Worm (Caenorhabditis elegans) whole organism, mixed stage, embryonic: ENCODE measurements around the gene C35C5.10.

Experiments used
- M03D4.4 ChIP-seq: sonication (generic microtip); optimal IDR thresholded peaks from 2 replicates; lab custom pipeline; 2017; ENCODE audit warnings: mild to moderate bottlenecking, missing genetic modification characterization, missing compliant biosample characterization
- bed-3 ChIP-seq: fragments of 200-800 bp; sonication (Bioruptor generic); optimal IDR thresholded peaks from 3 replicates; lab custom pipeline; 2018; ENCODE audit warnings: mild to moderate bottlenecking, missing genetic modification characterization, moderate library complexity, missing compliant biosample characterization
- blmp-1 ChIP-seq: fragments of 150-350 bp; optimal IDR thresholded peaks from 2 replicates; lab custom pipeline; 2014; ENCODE audit warnings: missing biosample characterization, missing genetic modification characterization
- ceh-39 ChIP-seq: fragments of 150-350 bp; optimal IDR thresholded peaks from 2 replicates; lab custom pipeline; 2014; ENCODE audit warnings: missing biosample characterization, missing genetic modification characterization
- ceh-43 ChIP-seq: fragments of 200-800 bp; sonication (Bioruptor generic); optimal IDR thresholded peaks from 2 replicates; lab custom pipeline; 2018; ENCODE audit warnings: mild to moderate bottlenecking, missing genetic modification characterization, moderate library complexity, missing compliant biosample characterization
- ceh-83 ChIP-seq: fragments of 200-800 bp; sonication (Bioruptor generic); optimal IDR thresholded peaks from 2 replicates; lab custom pipeline; 2018; ENCODE audit warnings: mild to moderate bottlenecking, missing genetic modification characterization, missing compliant biosample characterization
- ces-1 ChIP-seq: fragments of 150-350 bp; optimal IDR thresholded peaks from 2 replicates; lab custom pipeline; 2014; ENCODE audit warnings: missing biosample characterization, missing genetic modification reagents, missing genetic modification characterization
- cnd-1 ChIP-seq: fragments of 200-800 bp; sonication (Bioruptor generic); optimal IDR thresholded peaks from 2 replicates; lab custom pipeline; 2018; ENCODE audit warnings: mild to moderate bottlenecking, missing genetic modification characterization, missing compliant biosample characterization
- drap-1 ChIP-seq: fragments of 200-800 bp; sonication (Bioruptor generic); optimal IDR thresholded peaks from 3 replicates; lab custom pipeline; 2018; ENCODE audit warnings: mild to moderate bottlenecking, missing genetic modification characterization, missing compliant biosample characterization
- elt-1 ChIP-seq: sonication (generic microtip); optimal IDR thresholded peaks from 2 replicates; lab custom pipeline; 2017; ENCODE audit warnings: missing genetic modification characterization, mild to moderate bottlenecking, missing compliant biosample characterization, antibody characterized with exemption, moderate library complexity, borderline replicate concordance; ENCODE audit not compliant: insufficient read depth
- elt-3 ChIP-seq: fragments of 150-350 bp; optimal IDR thresholded peaks from 2 replicates; lab custom pipeline; 2014; ENCODE audit warnings: missing biosample characterization, missing genetic modification characterization
- flh-1 ChIP-seq: fragments of 200-800 bp; sonication (Bioruptor generic); optimal IDR thresholded peaks from 2 replicates; lab custom pipeline; 2018; ENCODE audit warnings: mild to moderate bottlenecking, missing genetic modification characterization, moderate library complexity, missing compliant biosample characterization
- ham-2 ChIP-seq: fragments of 200-800 bp; sonication (Bioruptor generic); optimal IDR thresholded peaks from 2 replicates; lab custom pipeline; 2018; ENCODE audit warnings: mild to moderate bottlenecking, missing genetic modification characterization, missing compliant biosample characterization
- hlh-1 ChIP-seq: fragments of 150-350 bp; optimal IDR thresholded peaks from 2 replicates; lab custom pipeline; 2014; ENCODE audit warnings: missing biosample characterization, missing genetic modification reagents, missing genetic modification characterization
- lin-13 ChIP-seq: fragments of 150-350 bp; optimal IDR thresholded peaks from 2 replicates; lab custom pipeline; 2014; ENCODE audit warnings: missing biosample characterization, missing genetic modification characterization
- lin-32 ChIP-seq: fragments of 200-800 bp; sonication (Bioruptor generic); optimal IDR thresholded peaks from 2 replicates; lab custom pipeline; 2018; ENCODE audit warnings: mild to moderate bottlenecking, missing genetic modification characterization, missing compliant biosample characterization
- lsy-2 ChIP-seq: fragments of 150-350 bp; optimal IDR thresholded peaks from 2 replicates; lab custom pipeline; 2014; ENCODE audit warnings: missing biosample characterization, missing genetic modification characterization
- mab-5 ChIP-seq: fragments of 150-350 bp; optimal IDR thresholded peaks from 2 replicates; lab custom pipeline; 2014; ENCODE audit warnings: missing biosample characterization, missing genetic modification characterization
- mep-1 ChIP-seq: fragments of 150-350 bp; optimal IDR thresholded peaks from 2 replicates; lab custom pipeline; 2017; ENCODE audit warnings: missing biosample characterization, missing genetic modification reagents, missing genetic modification characterization, inconsistent platforms
- mls-2 ChIP-seq: sonication (generic microtip); optimal IDR thresholded peaks from 2 replicates; lab custom pipeline; 2016; ENCODE audit warnings: mild to moderate bottlenecking, missing genetic modification characterization, moderate library complexity, missing compliant biosample characterization
- nhr-12 ChIP-seq: fragments of 150-350 bp; optimal IDR thresholded peaks from 2 replicates; lab custom pipeline; 2014; ENCODE audit warnings: missing biosample characterization, missing genetic modification characterization
- nhr-2 ChIP-seq: fragments of 150-350 bp; optimal IDR thresholded peaks from 2 replicates; lab custom pipeline; 2014; ENCODE audit warnings: missing biosample characterization, missing genetic modification characterization
- nhr-237 ChIP-seq: fragments of 150-350 bp; optimal IDR thresholded peaks from 2 replicates; lab custom pipeline; 2014; ENCODE audit warnings: missing biosample characterization, missing genetic modification characterization
- nhr-28 ChIP-seq: fragments of 150-350 bp; optimal IDR thresholded peaks from 2 replicates; lab custom pipeline; 2014; ENCODE audit warnings: missing biosample characterization, missing genetic modification characterization
- nhr-76 ChIP-seq: sonication (generic microtip); optimal IDR thresholded peaks from 2 replicates; lab custom pipeline; 2017; ENCODE audit warnings: missing biosample characterization, missing genetic modification characterization
- pha-4 ChIP-seq: fragments of 150-350 bp; optimal IDR thresholded peaks from 2 replicates; lab custom pipeline; 2018; ENCODE audit warnings: missing biosample characterization, missing genetic modification reagents, missing genetic modification characterization
- sem-2 ChIP-seq: fragments of 200-800 bp; sonication (Bioruptor generic); optimal IDR thresholded peaks from 2 replicates; lab custom pipeline; 2018; ENCODE audit warnings: mild to moderate bottlenecking, missing genetic modification characterization, missing compliant biosample characterization
- snpc-4 ChIP-seq: fragments of 150-350 bp; optimal IDR thresholded peaks from 2 replicates; lab custom pipeline; 2014; ENCODE audit warnings: missing biosample characterization, missing genetic modification characterization
- sptf-1 ChIP-seq: sonication (generic microtip); optimal IDR thresholded peaks from 2 replicates; lab custom pipeline; 2017; ENCODE audit warnings: mild to moderate bottlenecking, missing genetic modification characterization, moderate library complexity, missing compliant biosample characterization
- tbx-8 ChIP-seq: fragments of 200-800 bp; sonication (Bioruptor generic); optimal IDR thresholded peaks from 2 replicates; lab custom pipeline; 2018; ENCODE audit warnings: mild to moderate bottlenecking, missing genetic modification characterization, moderate library complexity, missing compliant biosample characterization
- unc-120 ChIP-seq: sonication (generic microtip); optimal IDR thresholded peaks from 2 replicates; lab custom pipeline; 2017; ENCODE audit warnings: missing genetic modification characterization, missing compliant biosample characterization; ENCODE audit not compliant: poor library complexity, severe bottlenecking
- unc-39 ChIP-seq: fragments of 150-350 bp; optimal IDR thresholded peaks from 2 replicates; lab custom pipeline; 2014; ENCODE audit warnings: missing biosample characterization, missing genetic modification characterization
- unc-62 ChIP-seq: fragments of 150-350 bp; optimal IDR thresholded peaks from 2 replicates; lab custom pipeline; 2014; ENCODE audit warnings: missing biosample characterization, missing genetic modification reagents, missing genetic modification characterization
- zip-8 ChIP-seq: fragments of 150-350 bp; optimal IDR thresholded peaks from 2 replicates; lab custom pipeline; 2014; ENCODE audit warnings: missing biosample characterization, missing genetic modification characterization
- ztf-11 ChIP-seq: fragments of 150-350 bp; optimal IDR thresholded peaks from 2 replicates; lab custom pipeline; 2014; ENCODE audit warnings: missing biosample characterization, missing genetic modification characterization

Gene C35C5.10

DNA sequence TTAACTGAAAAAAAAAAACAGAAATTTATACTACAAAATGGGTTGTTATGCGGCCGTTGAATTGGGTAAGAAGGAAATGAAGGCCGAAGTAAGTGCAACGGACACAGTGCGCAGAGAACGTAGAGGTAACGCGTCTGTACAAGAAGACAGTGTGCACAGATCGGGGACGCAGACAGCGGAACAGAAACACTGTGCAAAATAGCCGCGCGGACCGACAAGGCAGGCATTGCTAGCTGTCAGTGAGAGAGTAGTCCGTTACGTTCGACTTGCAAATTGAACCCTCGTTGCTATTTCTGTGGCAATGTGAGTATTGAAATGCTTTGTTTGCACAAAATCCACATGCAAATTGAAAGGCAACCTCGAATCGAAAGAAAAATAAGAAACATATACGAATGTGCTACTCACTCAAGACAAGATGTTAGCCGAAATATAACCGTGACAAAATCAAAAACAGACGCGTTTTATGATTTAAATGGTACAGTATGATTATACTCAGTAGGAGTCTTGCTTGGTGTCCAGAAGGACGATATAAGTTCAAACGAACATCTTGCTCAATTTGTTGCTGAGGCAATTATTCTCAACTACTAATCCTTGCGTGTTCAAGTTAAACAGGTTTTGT is 44.6 kb downstream of the C35C5.10 start:
- TF ChIP-seq lsy-2 (no peak), ceh-83 (GFP tag; lab: Kevin White, UChicago) (no peak), pha-4 (tag; lab: Kevin White, UChicago) (peak; percentile 29), drap-1 (peak; percentile 1), mep-1 (tag; lab: Kevin White, UChicago) (peak; percentile 12), ham-2 (GFP tag; lab: Kevin White, UChicago) (peak; percentile 82)
- TF ChIP-seq, all 35 proteins: peak for 4

DNA sequence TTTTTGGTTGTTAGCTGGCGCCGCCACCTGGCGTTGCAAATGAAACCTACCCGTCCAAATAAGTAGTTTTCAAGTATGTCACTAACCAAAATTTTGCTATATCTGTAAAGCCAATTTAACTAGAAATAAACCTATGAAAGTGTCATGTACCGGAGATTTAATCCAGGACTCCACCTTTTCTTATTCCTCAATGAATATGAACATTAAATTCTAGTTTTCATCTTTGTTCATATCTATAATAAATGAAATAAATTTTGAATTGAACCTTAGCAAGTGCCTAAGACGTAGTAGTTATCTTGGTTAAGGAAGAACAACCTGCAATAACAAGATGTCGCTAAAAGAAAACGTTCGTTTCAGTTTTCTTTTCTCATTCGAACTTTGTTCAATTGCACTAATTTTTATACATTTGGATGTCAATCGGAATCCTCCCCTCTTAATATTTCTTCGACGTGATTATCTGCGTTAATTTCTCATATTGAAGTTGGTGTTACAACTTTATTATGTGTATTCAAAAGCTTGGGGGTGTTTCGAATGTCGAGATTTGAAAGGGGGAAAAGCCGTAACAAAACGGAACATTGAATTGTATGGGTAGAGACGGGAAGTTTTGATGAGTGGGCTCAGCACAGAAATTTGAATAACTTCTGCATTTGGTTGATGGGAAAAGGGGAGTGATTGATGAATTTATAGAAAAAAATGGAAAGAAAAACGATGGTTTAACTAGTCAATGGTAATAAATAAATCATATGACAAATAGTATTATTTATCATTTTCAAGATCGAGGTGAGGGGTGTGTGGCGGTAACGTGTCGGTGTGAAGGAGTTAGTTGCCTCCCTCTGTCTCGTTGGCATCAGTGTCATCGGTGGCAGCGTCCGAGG is 47.4 kb downstream of the C35C5.10 start:
- TF ChIP-seq ceh-83 (GFP tag; lab: Kevin White, UChicago) (peak; percentile 54), tbx-8 (GFP tag; lab: Kevin White, UChicago) (no peak), snpc-4 (no peak), unc-39 (tag; lab: Kevin White, UChicago) (no peak), mab-5 (tag; lab: Kevin White, UChicago) (no peak), sptf-1 (tag; lab: Kevin White, UChicago) (peak; percentile 23), ces-1 (GFP tag; lab: Kevin White, UChicago) (peak; percentile 61)

ce11 chrX:11605214-11605765 is 49.2 kb downstream of the C35C5.10 start, which contains the start of gene ftt-2:
Gene ftt-2, minus strand, starts transcription at chrX:11605419.
- TF ChIP-seq mls-2 (tag; lab: Kevin White, UChicago) = no peak
- TF ChIP-seq elt-3 (tag; lab: Kevin White, UChicago) = no peak
- TF ChIP-seq unc-39 (tag; lab: Kevin White, UChicago) = no peak
- TF ChIP-seq lsy-2 = no peak
- no peak for TF ChIP-seq bed-3
- no peak for TF ChIP-seq ceh-43 (GFP tag; lab: Kevin White, UChicago)

DNA sequence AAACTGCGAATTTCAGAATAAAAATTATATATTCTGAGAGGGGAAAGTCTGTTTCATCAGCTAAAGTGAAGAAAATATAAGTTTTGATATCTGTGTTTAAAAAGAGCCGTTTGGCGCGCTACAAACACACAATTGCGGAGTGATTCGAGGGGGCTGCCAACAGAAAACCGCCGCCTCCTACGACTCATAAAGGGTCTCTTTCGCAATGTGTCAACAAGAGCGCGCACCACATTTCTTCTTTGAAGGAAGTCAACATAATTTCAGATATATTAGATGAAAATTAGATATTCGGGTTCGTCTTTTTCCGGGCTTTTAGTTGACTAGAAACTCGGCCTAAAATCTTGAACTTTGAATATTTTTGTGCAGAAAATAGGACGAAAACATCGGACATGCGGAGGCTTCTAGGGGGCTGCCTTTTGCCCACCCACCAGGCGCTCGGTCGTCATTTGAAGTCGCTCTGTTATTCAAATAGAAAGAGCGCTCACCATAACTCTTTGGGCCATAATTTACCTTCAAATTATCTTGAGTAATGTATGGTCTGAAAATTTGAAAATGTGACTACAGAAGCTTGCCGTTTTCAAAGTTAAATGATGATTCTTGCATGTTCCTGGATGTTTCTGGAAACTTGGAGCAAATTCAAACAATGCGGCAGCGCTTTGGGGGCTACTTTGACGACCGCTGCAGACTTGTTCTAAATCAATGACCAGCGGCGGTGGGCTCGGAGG is 49.9 kb downstream of the C35C5.10 start:
- peak; percentile 95 for TF ChIP-seq flh-1 (GFP tag; lab: Kevin White, UChicago)
- peak; percentile 95 for TF ChIP-seq unc-39 (tag; lab: Kevin White, UChicago)
- TF ChIP-seq ceh-39 (tag; lab: Kevin White, UChicago) = peak; percentile 87
- TF ChIP-seq mls-2 (tag; lab: Kevin White, UChicago) = peak; percentile 99
- TF ChIP-seq bed-3 = peak; percentile 96
- peak; percentile 99 for TF ChIP-seq sptf-1 (tag; lab: Kevin White, UChicago)
- peak; percentile 98 for TF ChIP-seq M03D4.4 (tag; lab: Kevin White, UChicago)
- TF ChIP-seq mep-1 (tag; lab: Kevin White, UChicago) = peak; percentile 97
- peak; percentile 99 for TF ChIP-seq tbx-8 (GFP tag; lab: Kevin White, UChicago)
- peak; percentile 83 for TF ChIP-seq sem-2
- TF ChIP-seq hlh-1 (tag; lab: Kevin White, UChicago) = peak; percentile 72
- TF ChIP-seq nhr-2 (tag; lab: Kevin White, UChicago) = peak; percentile 59
- peak; percentile 95 for TF ChIP-seq drap-1
- peak; percentile 94 for TF ChIP-seq ztf-11 (tag; lab: Kevin White, UChicago)
- peak; percentile 97 for TF ChIP-seq ham-2 (GFP tag; lab: Kevin White, UChicago)
- TF ChIP-seq lin-32 (GFP tag; lab: Kevin White, UChicago) = peak; percentile 83
- no peak for TF ChIP-seq zip-8 (tag; lab: Kevin White, UChicago)
- TF ChIP-seq mab-5 (tag; lab: Kevin White, UChicago) = no peak
- TF ChIP-seq unc-62 (GFP tag; lab: Kevin White, UChicago) = peak; percentile 96
- TF ChIP-seq ces-1 (GFP tag; lab: Kevin White, UChicago) = peak; percentile 82
- TF ChIP-seq nhr-237 (tag; lab: Kevin White, UChicago) = peak; percentile 98
- peak; percentile 97 for TF ChIP-seq cnd-1
- peak; percentile 80 for TF ChIP-seq pha-4 (tag; lab: Kevin White, UChicago)
- peak; percentile 97 for TF ChIP-seq lin-13 (tag; lab: Kevin White, UChicago)
- peak; percentile 97 for TF ChIP-seq ceh-43 (GFP tag; lab: Kevin White, UChicago)
- TF ChIP-seq nhr-76 = no peak
- peak; percentile 86 for TF ChIP-seq lsy-2
- no peak for TF ChIP-seq snpc-4
- peak; percentile 97 for TF ChIP-seq ceh-83 (GFP tag; lab: Kevin White, UChicago)
- peak; percentile 76 for TF ChIP-seq nhr-28 (tag; lab: Kevin White, UChicago)
- peak; percentile 100 for TF ChIP-seq unc-120
- peak; percentile 84 for TF ChIP-seq elt-3 (tag; lab: Kevin White, UChicago)
- peak; percentile 81 for TF ChIP-seq nhr-12
- TF ChIP-seq elt-1 (tag; lab: Kevin White, UChicago) = peak; percentile 11
- TF ChIP-seq blmp-1 = peak; percentile 89
